Fruit fly (Drosophila melanogaster) whole organism, larva: ENCODE measurements around the gene CG34181.

ENCODE experiments used
- noc ChIP-seq: fragments of 200-800 bp; sonication (Bioruptor generic); optimal IDR thresholded peaks from 3 replicates; lab custom pipeline; 2019; ENCODE audit warnings: missing biosample characterization, mild to moderate bottlenecking, missing genetic modification characterization, moderate library complexity

Gene CG34181

dm6 chr2L:9396396-9396795 lies 29.0 kb downstream of the CG34181 start:
- TF ChIP-seq noc (tag; lab: Kevin White, UChicago) = no peak

DNA sequence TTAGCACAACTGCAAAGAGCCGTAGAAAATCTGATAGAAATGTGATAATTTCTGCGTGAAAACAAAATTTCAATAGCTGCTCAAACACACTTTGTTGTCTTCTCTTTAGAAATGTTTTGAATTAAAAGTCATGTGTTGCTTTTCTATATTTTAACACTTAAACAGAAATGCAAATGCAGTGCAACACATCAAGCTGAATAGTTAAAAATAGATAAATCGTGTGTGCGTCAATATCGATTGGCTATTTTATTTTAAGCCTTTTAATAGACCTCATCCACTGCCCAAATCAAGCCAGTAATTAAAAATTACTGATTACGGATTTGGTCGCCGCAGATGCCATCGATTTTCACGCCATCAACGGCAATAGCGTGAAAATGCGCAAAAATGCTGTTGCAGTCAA lies 30.4 kb downstream of the CG34181 start, which contains the start of gene CG4438:
Gene CG4438, minus strand, starts transcription at position 101 of the 400 bp plus-strand sequence.
- no peak for TF ChIP-seq noc (tag; lab: Kevin White, UChicago)

DNA sequence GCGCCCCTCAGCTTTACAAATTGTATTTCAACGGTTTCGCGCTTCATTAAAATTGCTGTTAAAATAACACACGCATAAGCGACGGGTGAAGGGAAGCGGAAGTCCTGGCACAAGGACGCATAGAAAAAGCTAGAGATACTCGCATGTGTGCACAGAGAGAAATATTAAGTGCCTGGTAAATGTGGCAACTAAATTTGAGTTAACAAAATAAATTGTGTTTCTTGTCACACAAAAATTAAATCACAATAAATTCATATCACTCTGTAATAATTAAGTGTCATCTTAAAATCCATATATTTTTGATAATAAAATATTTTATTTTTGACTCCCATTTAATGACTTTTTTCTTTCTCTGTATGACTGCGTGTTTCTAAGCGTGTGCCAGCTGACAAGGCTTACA lies 32.7 kb downstream of the CG34181 start:
- TF ChIP-seq noc (tag; lab: Kevin White, UChicago) = no peak

DNA sequence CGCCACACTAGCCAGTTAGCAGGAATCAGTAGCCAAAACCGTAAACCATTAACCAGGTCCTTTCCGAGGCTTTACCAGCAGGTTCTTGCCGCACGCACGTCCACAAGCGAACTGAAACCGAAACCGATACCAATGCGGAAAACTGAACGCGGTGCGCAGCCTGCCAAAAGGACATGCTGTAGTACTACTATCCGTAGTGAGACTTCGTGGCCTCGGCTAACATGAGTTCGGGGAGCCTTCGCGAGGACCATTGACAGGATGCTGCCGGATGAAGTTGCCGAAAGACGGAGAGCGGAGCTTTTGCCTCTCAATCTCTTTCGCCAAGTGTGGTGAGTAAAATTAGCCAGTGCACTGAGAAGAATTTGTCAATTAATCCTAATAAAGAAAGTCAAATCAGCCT lies 47.6 kb downstream of the CG34181 start, which contains the start of gene Shawl:
Gene Shawl, minus strand, starts transcription at position 104 of the 400 bp plus-strand sequence.
- no peak for TF ChIP-seq noc (tag; lab: Kevin White, UChicago)

DNA sequence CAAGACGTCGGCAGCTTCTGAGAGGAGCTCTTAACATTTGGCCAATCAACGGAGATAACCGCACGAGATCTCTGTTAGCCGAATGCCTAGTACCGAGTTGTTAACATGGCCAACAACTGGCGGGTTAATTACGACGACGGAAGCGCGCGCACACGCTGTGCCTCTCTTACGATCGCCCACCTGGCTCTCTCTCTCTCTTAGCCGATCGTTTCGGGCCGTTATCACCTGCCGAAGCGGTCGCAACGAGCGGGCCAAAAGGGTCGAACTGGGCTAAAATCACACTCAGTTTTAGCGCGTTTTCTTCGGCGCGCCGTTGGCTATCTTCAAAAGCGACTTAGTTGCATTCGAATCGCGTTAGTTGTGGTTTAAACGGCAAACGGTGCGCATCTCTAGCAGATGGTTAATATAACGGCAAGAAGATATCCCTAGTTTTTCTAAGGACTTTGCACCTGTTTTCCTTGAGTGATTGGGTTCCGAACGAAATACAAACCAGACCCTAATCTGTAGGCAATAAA lies 48.9 kb downstream of the CG34181 start, which contains the start of gene Mco1:
Gene Mco1, plus strand, starts transcription at position 345 of the 515 bp plus-strand sequence.
- no peak for TF ChIP-seq noc (tag; lab: Kevin White, UChicago)
